Fruit fly (Drosophila melanogaster): Measurements from ENCODE around the gene Ref1.

The Ref1 gene

DNA sequence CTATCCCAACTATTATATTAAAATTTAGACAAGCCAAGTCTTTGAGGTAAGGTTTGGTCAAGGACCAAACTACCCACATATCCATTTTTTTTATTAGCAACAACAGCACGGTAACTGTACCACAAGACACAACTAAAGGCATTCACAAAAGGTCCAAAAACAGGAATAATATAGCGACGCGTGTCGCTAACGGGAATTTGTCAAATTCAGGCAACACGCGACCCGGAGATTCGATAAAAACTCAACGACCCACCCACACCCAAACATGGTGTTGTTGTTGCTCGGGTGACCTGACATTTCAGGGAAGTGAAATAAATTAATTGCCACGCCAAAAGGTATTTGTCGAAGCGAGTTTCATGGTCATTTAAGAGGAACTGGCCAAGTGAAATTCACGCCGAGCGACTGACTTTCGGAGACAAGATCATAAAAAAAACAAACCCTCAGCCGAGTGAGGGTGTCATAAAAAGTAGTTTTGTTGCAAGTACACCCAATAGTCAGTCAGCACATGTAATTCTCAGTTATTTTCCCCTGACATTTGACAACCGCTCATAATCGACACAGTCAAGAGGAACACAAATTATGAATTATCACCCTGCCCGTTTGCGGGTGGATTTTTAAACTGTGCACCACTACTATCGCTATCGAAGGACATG, 31.1 kb upstream of the Ref1 start:
- no peak for TF ChIP-seq cic (GFP tag; optimal IDR thresholded peaks at IDR 0.05)
- TF ChIP-seq Mnt (GFP tag; optimal IDR thresholded peaks at IDR 0.05) = no peak
- TF ChIP-seq CG33017 (tag; optimal IDR thresholded peaks at IDR 0.05) = no peak
- TF ChIP-seq Hr96 (GFP tag; optimal IDR thresholded peaks at IDR 0.05) = no peak
- no peak for TF ChIP-seq Crg-1 (GFP tag; optimal IDR thresholded peaks at IDR 0.05)
- no peak for TF ChIP-seq CG11617 (GFP tag; optimal IDR thresholded peaks at IDR 0.05)

DNA sequence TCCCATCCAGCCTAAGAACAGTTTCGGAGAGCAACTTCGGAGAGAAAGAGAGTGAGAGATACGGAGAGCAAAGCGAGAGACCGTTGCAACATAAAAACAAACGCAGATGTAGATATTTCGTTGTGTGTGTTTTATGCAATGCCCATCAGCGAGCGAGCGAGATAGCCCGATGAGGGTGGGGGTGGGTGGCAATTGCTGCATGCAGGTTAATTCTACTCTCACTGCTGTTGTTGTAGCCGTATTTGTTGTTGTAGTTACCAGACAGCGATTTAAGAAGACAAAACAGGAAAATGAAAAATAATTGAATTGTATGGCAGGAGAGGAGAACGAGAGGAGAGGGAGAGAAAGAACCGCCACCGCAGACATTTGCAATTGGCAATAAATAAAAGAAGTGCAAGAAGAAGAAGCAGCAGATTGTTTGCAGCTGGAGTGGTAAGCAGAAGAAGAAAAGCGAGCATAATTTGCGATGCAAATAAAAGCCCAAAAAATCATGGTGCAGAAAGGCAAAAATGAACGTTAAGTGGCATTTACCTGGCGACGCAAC, 29.6 kb upstream of the Ref1 start:
- TF ChIP-seq CG1620 (GFP tag; optimal IDR thresholded peaks at IDR 0.05) = no peak
- TF ChIP-seq CG11617 (GFP tag; optimal IDR thresholded peaks at IDR 0.05) = no peak
- no peak for TF ChIP-seq Crg-1 (GFP tag; optimal IDR thresholded peaks at IDR 0.05)
- no peak for TF ChIP-seq kay (GFP tag; ENCODE audit: borderline replicate concordance)
- no peak for TF ChIP-seq CG14711 (tag; optimal IDR thresholded peaks at IDR 0.05)
- no peak for TF ChIP-seq bab1 (GFP tag; optimal IDR thresholded peaks at IDR 0.05)
- no peak for TF ChIP-seq ovo (GFP tag; optimal IDR thresholded peaks at IDR 0.05)
- TF ChIP-seq CG7045 (GFP tag; optimal IDR thresholded peaks at IDR 0.05) = no peak
- TF ChIP-seq cic (GFP tag; optimal IDR thresholded peaks at IDR 0.05) = no peak
- TF ChIP-seq CG33017 (tag; optimal IDR thresholded peaks at IDR 0.05) = no peak
- no peak for TF ChIP-seq CG12768 (GFP tag; optimal IDR thresholded peaks at IDR 0.05)
- TF ChIP-seq Hr96 (GFP tag; optimal IDR thresholded peaks at IDR 0.05) = no peak
- no peak for TF ChIP-seq toe (GFP tag; optimal IDR thresholded peaks at IDR 0.05)
- no peak for TF ChIP-seq tj (GFP tag; optimal IDR thresholded peaks at IDR 0.05)
- TF ChIP-seq pad (GFP tag; optimal IDR thresholded peaks at IDR 0.05) = no peak
- TF ChIP-seq CG7101 (tag; optimal IDR thresholded peaks at IDR 0.05) = no peak
- TF ChIP-seq cnc (optimal IDR thresholded peaks at IDR 0.05) = no peak
- TF ChIP-seq Clk (GFP tag; optimal IDR thresholded peaks at IDR 0.05) = no peak
- no peak for TF ChIP-seq Mnt (GFP tag; optimal IDR thresholded peaks at IDR 0.05)

DNA sequence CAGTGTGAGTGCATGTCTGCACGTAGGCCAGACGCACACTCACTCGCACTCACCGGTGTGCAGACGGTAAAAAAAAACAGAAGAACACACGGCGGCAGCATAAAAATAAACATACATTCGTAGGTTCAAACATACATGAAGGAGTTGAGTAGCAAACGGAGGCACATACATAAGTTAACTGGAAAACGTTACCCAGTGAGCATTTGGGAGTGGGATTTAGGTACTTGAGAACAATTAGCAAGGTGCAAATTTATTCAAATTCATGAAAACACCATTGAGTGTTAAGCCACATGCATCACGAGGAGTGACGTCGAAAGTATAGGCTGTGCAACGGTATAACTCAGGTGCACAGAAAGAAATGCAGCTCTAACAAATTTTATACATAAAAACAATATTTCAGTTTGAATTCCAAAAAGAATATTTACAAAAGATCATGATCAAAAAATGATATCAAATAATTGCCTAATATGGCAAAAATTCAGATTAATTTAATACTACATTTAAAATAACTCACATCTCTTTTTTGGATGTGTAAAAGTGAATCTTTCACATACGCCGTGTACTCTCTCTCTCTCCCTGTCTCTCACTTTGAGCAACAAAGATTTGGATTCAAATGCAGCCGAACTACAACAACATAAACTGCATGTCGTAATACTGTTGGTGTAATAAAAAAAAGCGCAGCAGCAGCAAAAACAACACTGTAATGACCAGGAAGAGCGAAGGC, 28.6 kb upstream of the Ref1 start:
- TF ChIP-seq CG12768 (GFP tag; optimal IDR thresholded peaks at IDR 0.05) (peak; percentile 47), toe (GFP tag; optimal IDR thresholded peaks at IDR 0.05) (peak; percentile 51), bab1 (GFP tag; optimal IDR thresholded peaks at IDR 0.05) (peak; percentile 91), ovo (GFP tag; optimal IDR thresholded peaks at IDR 0.05) (peak; percentile 70), CG14711 (tag; optimal IDR thresholded peaks at IDR 0.05) (peak; percentile 91), Hr96 (GFP tag; optimal IDR thresholded peaks at IDR 0.05) (peak; percentile 73), cic (GFP tag; optimal IDR thresholded peaks at IDR 0.05) (no peak), Crg-1 (GFP tag; optimal IDR thresholded peaks at IDR 0.05) (peak; percentile 44), CG7101 (tag; optimal IDR thresholded peaks at IDR 0.05) (peak; percentile 91), pad (GFP tag; optimal IDR thresholded peaks at IDR 0.05) (peak; percentile 77), Mnt (GFP tag; optimal IDR thresholded peaks at IDR 0.05) (peak; percentile 2), Clk (GFP tag; optimal IDR thresholded peaks at IDR 0.05) (peak; percentile 57), CG1620 (GFP tag; optimal IDR thresholded peaks at IDR 0.05) (peak; percentile 63), tj (GFP tag; optimal IDR thresholded peaks at IDR 0.05) (peak; percentile 84), kay (GFP tag; ENCODE audit: borderline replicate concordance) (no peak), CG33017 (tag; optimal IDR thresholded peaks at IDR 0.05) (peak; percentile 88), CG11617 (GFP tag; optimal IDR thresholded peaks at IDR 0.05) (peak; percentile 74), CG5204 (GFP tag; optimal IDR thresholded peaks at IDR 0.05) (peak; percentile 73), cnc (optimal IDR thresholded peaks at IDR 0.05) (no peak), CG7045 (GFP tag; optimal IDR thresholded peaks at IDR 0.05) (peak; percentile 84)

DNA sequence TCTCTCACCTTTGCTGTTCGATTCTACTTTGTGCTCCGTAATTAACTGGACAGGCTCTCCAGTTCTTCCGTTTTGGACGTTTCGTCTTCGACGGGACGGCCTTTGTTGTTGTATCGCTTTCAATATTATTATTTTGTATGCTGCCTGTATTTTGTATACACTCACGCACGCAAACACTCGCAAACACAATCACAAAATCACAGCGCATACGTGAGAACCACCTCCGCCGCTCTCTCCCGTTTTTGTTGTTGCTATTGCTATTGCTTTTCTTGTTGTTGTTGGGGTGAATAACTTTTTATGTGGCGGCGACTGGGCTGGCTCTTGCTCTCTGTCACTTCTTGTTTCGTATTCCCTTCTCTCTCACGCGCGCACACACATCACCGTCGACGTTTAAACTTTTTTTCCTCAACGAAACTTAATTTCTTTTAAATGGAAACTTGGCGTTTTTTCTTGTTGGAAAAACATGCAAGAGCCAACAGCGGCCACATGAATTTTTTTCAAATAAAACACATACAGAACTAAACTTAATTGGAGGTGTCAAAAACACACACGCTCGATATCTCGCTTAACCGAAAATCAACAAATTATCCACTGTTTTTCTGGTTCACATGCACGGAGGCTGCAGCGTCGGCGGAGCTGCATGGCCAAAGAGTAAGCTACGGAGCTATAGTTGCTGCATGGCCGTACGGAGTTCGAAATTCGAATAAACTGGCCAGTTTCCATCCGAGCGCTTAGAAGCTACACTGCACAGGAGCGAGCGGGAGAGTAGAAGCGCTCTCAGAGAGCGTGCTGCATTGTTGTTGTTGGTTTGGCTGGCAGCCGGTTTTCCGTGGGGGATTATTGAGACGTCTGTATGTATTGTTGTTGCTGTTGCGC, 27.8 kb upstream of the Ref1 start:
- TF ChIP-seq pad (GFP tag; optimal IDR thresholded peaks at IDR 0.05) = peak; percentile 3
- peak; percentile 38 for TF ChIP-seq kay (GFP tag; ENCODE audit: borderline replicate concordance)
- no peak for TF ChIP-seq CG1620 (GFP tag; optimal IDR thresholded peaks at IDR 0.05)

DNA sequence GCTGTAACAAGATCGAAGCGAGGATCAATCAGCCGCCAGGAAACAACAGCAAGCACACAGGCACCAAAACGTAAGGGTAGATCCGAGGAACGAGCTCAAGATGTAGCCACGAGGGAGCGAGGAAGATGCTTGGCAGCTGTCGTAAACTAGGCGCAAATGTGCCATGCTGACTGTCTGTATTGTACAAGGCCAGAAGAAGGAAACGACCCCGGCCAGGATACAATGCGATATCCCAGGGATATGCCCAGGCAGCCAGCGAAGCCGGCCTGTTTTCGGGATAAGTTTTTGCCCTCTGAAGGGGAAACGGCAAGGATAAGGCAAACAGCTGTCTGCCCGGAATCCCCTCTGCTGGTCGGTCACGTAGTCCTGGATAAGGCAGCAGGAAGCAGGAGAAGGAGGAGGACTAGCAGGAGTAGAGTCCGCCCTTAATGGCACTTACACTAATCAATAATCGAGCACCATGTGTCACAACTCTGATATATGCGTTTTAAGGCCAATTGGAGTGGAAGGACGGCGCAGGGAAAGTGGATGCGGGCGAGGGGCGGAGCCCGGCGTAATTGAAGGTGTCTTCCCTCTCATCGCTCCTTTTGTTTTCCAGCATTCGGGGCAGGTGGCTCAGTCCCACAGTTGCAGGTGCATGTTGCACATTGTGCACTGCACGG, 25.4 kb upstream of the Ref1 start:
- TF ChIP-seq tj (GFP tag; optimal IDR thresholded peaks at IDR 0.05) (no peak), CG12768 (GFP tag; optimal IDR thresholded peaks at IDR 0.05) (no peak), CG11617 (GFP tag; optimal IDR thresholded peaks at IDR 0.05) (no peak), CG5204 (GFP tag; optimal IDR thresholded peaks at IDR 0.05) (no peak), cic (GFP tag; optimal IDR thresholded peaks at IDR 0.05) (no peak), CG33017 (tag; optimal IDR thresholded peaks at IDR 0.05) (no peak), cnc (optimal IDR thresholded peaks at IDR 0.05) (no peak), toe (GFP tag; optimal IDR thresholded peaks at IDR 0.05) (no peak), Hr96 (GFP tag; optimal IDR thresholded peaks at IDR 0.05) (no peak)

Data from whole organism, adult.